Worm (Caenorhabditis elegans): ENCODE results near the gene VZK822L.2.

DNA sequence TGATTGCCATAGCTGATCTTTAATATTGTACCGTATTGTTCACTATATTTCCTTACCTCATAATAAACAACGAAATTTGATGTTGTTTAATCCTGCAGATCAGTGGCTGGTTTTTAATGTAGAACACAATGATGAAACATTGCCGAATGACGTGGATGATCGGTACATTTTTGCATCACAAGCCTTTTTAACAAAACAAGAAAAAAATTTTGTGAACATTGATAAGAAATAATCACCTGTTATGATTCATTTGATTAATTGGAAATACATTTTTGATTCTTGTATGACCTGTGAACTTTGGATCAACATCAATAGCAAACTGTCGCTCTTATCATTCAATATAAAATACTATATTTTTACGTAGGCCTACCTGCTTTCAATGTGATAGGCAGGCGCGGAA lies 9.0 kb upstream of the VZK822L.2 start:
- no peak for TF ChIP-seq isw-1 (GFP tag; IDR thresholded peaks at IDR 0.05)
- TF ChIP-seq tbx-2 (tag; optimal IDR thresholded peaks at IDR 0.05) = no peak
- no peak for TF ChIP-seq nhr-12 (tag; optimal IDR thresholded peaks at IDR 0.05)
- TF ChIP-seq pqm-1 (tag; optimal IDR thresholded peaks at IDR 0.05) = no peak
- no peak for TF ChIP-seq mdl-1 (tag; optimal IDR thresholded peaks at IDR 0.05)
- no peak for TF ChIP-seq hpl-2 (GFP tag; optimal IDR thresholded peaks at IDR 0.05)
- TF ChIP-seq ceh-63 (GFP tag; optimal IDR thresholded peaks at IDR 0.05) = no peak
- no peak for TF ChIP-seq nhr-77 (tag; optimal IDR thresholded peaks at IDR 0.05)
